Worm (Caenorhabditis elegans): Measurements from ENCODE around the gene lgc-46.
A peak's percentile ranks its signal among the peaks of the same experiment; 100 is the strongest.

DNA sequence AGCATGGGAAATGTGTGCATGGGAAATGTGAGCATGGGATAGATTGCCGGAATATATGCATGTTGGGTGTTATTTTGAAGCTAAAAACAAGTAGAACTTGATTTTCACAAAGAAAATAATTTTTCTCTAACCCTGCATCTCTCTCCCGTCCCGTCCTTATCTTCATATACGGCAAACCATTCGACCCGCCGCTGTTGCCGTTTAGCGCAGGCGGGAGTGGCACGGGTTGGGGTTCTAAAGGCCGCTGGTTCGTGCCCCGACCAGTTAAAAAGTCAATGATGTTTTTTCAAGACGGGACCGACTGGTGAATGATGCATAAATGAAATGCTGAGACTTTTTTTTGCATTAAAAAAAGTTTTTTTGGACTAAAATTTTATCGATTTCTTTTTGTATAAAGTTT, 13.6 kb downstream of the lgc-46 start:
- TF ChIP-seq snpc-4 (tag; optimal IDR thresholded peaks at IDR 0.05): no peak
- no peak for TF ChIP-seq fos-1 (tag; optimal IDR thresholded peaks at IDR 0.05)
- no peak for TF ChIP-seq R02D3.7 (tag; optimal IDR thresholded peaks at IDR 0.05)
- no peak for TF ChIP-seq unc-39 (tag; optimal IDR thresholded peaks at IDR 0.05)
- no peak for TF ChIP-seq nhr-12 (tag; optimal IDR thresholded peaks at IDR 0.05)
- no peak for TF ChIP-seq skn-1 (tag; optimal IDR thresholded peaks at IDR 0.05)
- no peak for TF ChIP-seq nhr-11 (tag; optimal IDR thresholded peaks at IDR 0.05)
- TF ChIP-seq nhr-21 (tag; optimal IDR thresholded peaks at IDR 0.05): peak; percentile 17
- TF ChIP-seq ztf-4 (tag; optimal IDR thresholded peaks at IDR 0.05): no peak
- no peak for TF ChIP-seq egl-27 (tag; optimal IDR thresholded peaks at IDR 0.05)
- no peak for TF ChIP-seq unc-62 (GFP tag; optimal IDR thresholded peaks at IDR 0.05)
- TF ChIP-seq zag-1 (tag; optimal IDR thresholded peaks at IDR 0.05): no peak
- TF ChIP-seq nhr-237 (tag; optimal IDR thresholded peaks at IDR 0.05): no peak
- TF ChIP-seq ZK546.5 (tag; optimal IDR thresholded peaks at IDR 0.05): no peak
